Worm (Caenorhabditis elegans): ENCODE results near the gene glb-6.

- no peak for TF ChIP-seq ztf-11 (tag; optimal IDR thresholded peaks at IDR 0.05)
- TF ChIP-seq skn-1 (tag; optimal IDR thresholded peaks at IDR 0.05) = no peak
- no peak for TF ChIP-seq Y48G9A.11 (GFP tag; IDR thresholded peaks at IDR 0.05)
- TF ChIP-seq mxl-2 (GFP tag; conservative IDR thresholded peaks at IDR 0.05) = no peak
- no peak for TF ChIP-seq unc-62 (GFP tag; optimal IDR thresholded peaks at IDR 0.05 in 1 of 2)
- no peak for TF ChIP-seq unc-62 (tag; optimal IDR thresholded peaks at IDR 0.05)
- no peak for TF ChIP-seq nhr-11 (tag; optimal IDR thresholded peaks at IDR 0.05)
- no peak for TF ChIP-seq aly-2 (tag; optimal IDR thresholded peaks at IDR 0.05)
- no peak for TF ChIP-seq nhr-76 (tag; optimal IDR thresholded peaks at IDR 0.05)
- no peak for TF ChIP-seq egl-27 (tag; optimal IDR thresholded peaks at IDR 0.05)
- no peak for TF ChIP-seq lir-3 (tag; optimal IDR thresholded peaks at IDR 0.05)
- no peak for TF ChIP-seq jun-1 (tag; optimal IDR thresholded peaks at IDR 0.05)
- TF ChIP-seq php-3 (GFP tag; IDR thresholded peaks at IDR 0.05) = no peak
- TF ChIP-seq lsy-2 (tag; optimal IDR thresholded peaks at IDR 0.05) = no peak
- no peak for TF ChIP-seq lin-15B (tag; optimal IDR thresholded peaks at IDR 0.05)
These were observed 36.6 kb downstream of the glb-6 start, which contains the start of gene grl-1 for ce11 chrV:5533755-5534154.

Data from whole organism, L4 larva.